Fruit fly (Drosophila melanogaster) whole organism, embryonic: Measurements from ENCODE around the gene CG7974.
A peak's percentile ranks its signal among the peaks of the same experiment; 100 is the strongest.

ENCODE experiments used
- CG10147 ChIP-seq: fragments of 200-800 bp; sonication (Bioruptor generic); optimal IDR thresholded peaks from 2 replicates; lab custom pipeline; 2019; ENCODE audit warnings: missing biosample characterization, mild to moderate bottlenecking, missing genetic modification characterization, moderate library complexity
- CG10267 ChIP-seq: fragments of 200-800 bp; sonication (Bioruptor generic); optimal IDR thresholded peaks from 2 replicates; lab custom pipeline; 2018; ENCODE audit warnings: missing biosample characterization, mild to moderate bottlenecking, missing genetic modification characterization, moderate library complexity
- CG11085 ChIP-seq: fragments of 200-800 bp; sonication (Bioruptor generic); IDR thresholded peaks from 2 replicates; pipeline ENCODE4 v1.3.6; 2022; ENCODE audit warnings: missing biosample characterization, missing genetic modification characterization
- CG12155 ChIP-seq: fragments of 200-800 bp; sonication (Bioruptor generic); optimal IDR thresholded peaks from 3 replicates; lab custom pipeline; 2016; ENCODE audit warnings: missing biosample characterization, missing genetic modification characterization
- CG1233 ChIP-seq: fragments of 200-800 bp; sonication (Bioruptor generic); optimal IDR thresholded peaks from 4 replicates; lab custom pipeline; 2018; ENCODE audit warnings: missing biosample characterization, mild to moderate bottlenecking, missing genetic modification characterization
- CG17359 ChIP-seq: fragments of 200-800 bp; sonication (Bioruptor generic); optimal IDR thresholded peaks from 3 replicates; lab custom pipeline; 2018; ENCODE audit warnings: missing biosample characterization, mild to moderate bottlenecking, missing genetic modification characterization, moderate library complexity
- CG17829 ChIP-seq: fragments of 200-800 bp; optimal IDR thresholded peaks from 2 replicates; lab custom pipeline; 2019; ENCODE audit warnings: missing biosample characterization, mild to moderate bottlenecking, missing genetic modification characterization, moderate library complexity
- CG18262 ChIP-seq: fragments of 200-800 bp; optimal IDR thresholded peaks from 3 replicates; lab custom pipeline; 2019; ENCODE audit warnings: missing biosample characterization, mild to moderate bottlenecking, missing genetic modification characterization, moderate library complexity
- CG18476 ChIP-seq: fragments of 200-800 bp; sonication (Bioruptor generic); optimal IDR thresholded peaks from 2 replicates; lab custom pipeline; 2016; ENCODE audit warnings: missing biosample characterization, mild to moderate bottlenecking, missing genetic modification characterization
- CG18599 ChIP-seq: fragments of 200-800 bp; sonication (Bioruptor generic); optimal IDR thresholded peaks from 3 replicates; lab custom pipeline; 2017; ENCODE audit warnings: missing biosample characterization, missing genetic modification characterization, mild to moderate bottlenecking, moderate library complexity, missing genetic modification reagents
- CG2199 ChIP-seq: fragments of 200-800 bp; sonication (Bioruptor generic); IDR thresholded peaks from 3 replicates; pipeline ENCODE4 v1.3.6; 2022; ENCODE audit warnings: missing biosample characterization, missing genetic modification characterization
- CG30020 ChIP-seq: fragments of 200-800 bp; optimal IDR thresholded peaks from 2 replicates; lab custom pipeline; 2019; ENCODE audit warnings: missing biosample characterization, mild to moderate bottlenecking, missing genetic modification characterization, moderate library complexity
- CG31224 ChIP-seq: fragments of 200-800 bp; sonication (Bioruptor generic); IDR thresholded peaks from 2 replicates; pipeline ENCODE4 v1.3.6; 2022; ENCODE audit warnings: missing biosample characterization, missing genetic modification characterization
- CG33213 ChIP-seq: fragments of 200-800 bp; sonication (Bioruptor generic); optimal IDR thresholded peaks from 3 replicates; lab custom pipeline; 2016; ENCODE audit warnings: missing biosample characterization, missing genetic modification characterization
- CG4424 ChIP-seq: fragments of 200-800 bp; sonication (Bioruptor generic); optimal IDR thresholded peaks from 3 replicates; lab custom pipeline; 2016; ENCODE audit warnings: missing biosample characterization, missing genetic modification characterization
- CG6272 ChIP-seq: fragments of 200-800 bp; sonication (Bioruptor generic); IDR thresholded peaks from 2 replicates; pipeline ENCODE4 v1.3.6; 2022; ENCODE audit warnings: missing biosample characterization, missing genetic modification characterization
- CG7372 ChIP-seq: fragments of 200-800 bp; sonication (Bioruptor generic); IDR thresholded peaks from 2 replicates; pipeline ENCODE4 v1.3.6; 2022; ENCODE audit warnings: missing biosample characterization, missing genetic modification characterization
- CG7745 ChIP-seq: fragments of 200-800 bp; sonication (Bioruptor generic); optimal IDR thresholded peaks from 2 replicates; lab custom pipeline; 2018; ENCODE audit warnings: missing biosample characterization, mild to moderate bottlenecking, missing genetic modification characterization, moderate library complexity
- CG7928 ChIP-seq: fragments of 200-800 bp; sonication (Bioruptor generic); optimal IDR thresholded peaks from 2 replicates; lab custom pipeline; 2017; ENCODE audit warnings: missing biosample characterization, mild to moderate bottlenecking, missing genetic modification characterization
- CG9817 ChIP-seq: fragments of 200-800 bp; sonication (Bioruptor generic); optimal IDR thresholded peaks from 2 replicates; lab custom pipeline; 2018; ENCODE audit warnings: missing biosample characterization, mild to moderate bottlenecking, missing genetic modification characterization, moderate library complexity
- CkIIα-i1 ChIP-seq: fragments of 200-800 bp; sonication (Bioruptor generic); IDR thresholded peaks from 2 replicates; pipeline ENCODE4 v1.3.6; 2022; ENCODE audit warnings: missing biosample characterization, missing genetic modification characterization
- Deaf1 ChIP-seq: fragments of 200-800 bp; optimal IDR thresholded peaks from 3 replicates; lab custom pipeline; 2019; ENCODE audit warnings: missing biosample characterization, mild to moderate bottlenecking, missing genetic modification characterization, moderate library complexity
- Dip2 ChIP-seq: fragments of 200-800 bp; sonication (Bioruptor generic); IDR thresholded peaks from 2 replicates; pipeline ENCODE4 v1.3.6; 2022; ENCODE audit warnings: missing biosample characterization, missing genetic modification characterization
- E2f2 ChIP-seq: fragments of 200-800 bp; sonication (Bioruptor generic); IDR thresholded peaks from 2 replicates; pipeline ENCODE4 v1.3.6; 2022; ENCODE audit warnings: missing biosample characterization, missing genetic modification characterization
- HHEX ChIP-seq: fragments of 200-800 bp; sonication (Bioruptor generic); optimal IDR thresholded peaks from 3 replicates; lab custom pipeline; 2017; ENCODE audit warnings: missing biosample characterization, mild to moderate bottlenecking, missing genetic modification characterization, missing genetic modification reagents
- Hr51 ChIP-seq, 2 experiments: fragments of 200-800 bp; sonication (Bioruptor generic); optimal IDR thresholded peaks; 2 replicates in 1 of 2; 3 replicates in 1 of 2; lab custom pipeline; 2016 to 2018; ENCODE audit warnings: missing biosample characterization in 2 of 2, missing genetic modification characterization in 2 of 2, mild to moderate bottlenecking in 1 of 2, moderate library complexity in 1 of 2
- Myb ChIP-seq: fragments of 200-800 bp; sonication (Bioruptor generic); optimal IDR thresholded peaks from 2 replicates; lab custom pipeline; 2016; ENCODE audit warnings: missing biosample characterization, missing genetic modification characterization
- NK7.1 ChIP-seq: fragments of 200-800 bp; sonication (Bioruptor generic); optimal IDR thresholded peaks from 3 replicates; lab custom pipeline; 2016; ENCODE audit warnings: missing biosample characterization, missing genetic modification characterization
- Six4 ChIP-seq: fragments of 200-800 bp; sonication (Bioruptor generic); optimal IDR thresholded peaks from 2 replicates; lab custom pipeline; 2016; ENCODE audit warnings: missing biosample characterization, missing genetic modification characterization
- Tbp ChIP-seq: fragments of >200 bp; optimal IDR thresholded peaks from 2 replicates; lab custom pipeline; 2018; ENCODE audit warnings: missing biosample characterization, missing genetic modification characterization
- ase ChIP-seq: fragments of 200-800 bp; sonication (Bioruptor generic); IDR thresholded peaks from 3 replicates; pipeline ENCODE4 v1.3.6; 2022; ENCODE audit warnings: missing biosample characterization, missing genetic modification characterization
- ash1 ChIP-seq: fragments of 200-800 bp; sonication (Bioruptor generic); optimal IDR thresholded peaks from 2 replicates; lab custom pipeline; 2018; ENCODE audit warnings: missing biosample characterization, mild to moderate bottlenecking, missing genetic modification characterization
- bowl ChIP-seq: fragments of 200-800 bp; sonication (Bioruptor generic); IDR thresholded peaks from 2 replicates; pipeline ENCODE4 v1.3.6; 2022; ENCODE audit warnings: missing biosample characterization, missing genetic modification characterization
- btn ChIP-seq: fragments of 200-800 bp; sonication (Bioruptor generic); optimal IDR thresholded peaks from 2 replicates; lab custom pipeline; 2016; ENCODE audit warnings: missing biosample characterization, missing genetic modification characterization
- ci ChIP-seq: fragments of 200-800 bp; sonication (Bioruptor generic); IDR thresholded peaks from 3 replicates; pipeline ENCODE4 v1.3.6; 2022; ENCODE audit warnings: missing biosample characterization, missing genetic modification characterization
- dati ChIP-seq: fragments of 200-800 bp; sonication (Bioruptor generic); IDR thresholded peaks from 2 replicates; pipeline ENCODE4 v1.3.6; 2022; ENCODE audit warnings: missing biosample characterization, missing genetic modification characterization
- ems ChIP-seq: fragments of 200-800 bp; sonication (Bioruptor generic); optimal IDR thresholded peaks from 3 replicates; lab custom pipeline; 2016; ENCODE audit warnings: missing biosample characterization, missing genetic modification characterization
- exex ChIP-seq: fragments of 200-800 bp; sonication (Bioruptor generic); optimal IDR thresholded peaks from 4 replicates; lab custom pipeline; 2018; ENCODE audit warnings: missing biosample characterization, mild to moderate bottlenecking, missing genetic modification characterization, moderate library complexity
- eyg ChIP-seq: fragments of 200-800 bp; sonication (Bioruptor generic); optimal IDR thresholded peaks from 3 replicates; lab custom pipeline; 2016; ENCODE audit warnings: missing biosample characterization, missing genetic modification characterization
- fd102C ChIP-seq: fragments of 200-800 bp; sonication (Bioruptor generic); optimal IDR thresholded peaks from 2 replicates; lab custom pipeline; 2018; ENCODE audit warnings: missing biosample characterization, mild to moderate bottlenecking, missing genetic modification characterization, moderate library complexity
- gcm ChIP-seq: fragments of 200-800 bp; sonication (Bioruptor generic); optimal IDR thresholded peaks from 2 replicates; lab custom pipeline; 2019; ENCODE audit warnings: missing biosample characterization, mild to moderate bottlenecking, missing genetic modification characterization, moderate library complexity
- hkb ChIP-seq, 2 experiments: fragments of 200-800 bp in 1 of 2; fragments of >200 bp in 1 of 2; sonication (Bioruptor generic) in 1 of 2; IDR thresholded peaks in 1 of 2; optimal IDR thresholded peaks in 1 of 2; 2 replicates each; pipeline versions ENCODE4 v1.3.6 to Lab custom; 2017 to 2022; ENCODE audit warnings: missing biosample characterization in 1 of 2, missing genetic modification characterization in 1 of 2
- jigr1 ChIP-seq: fragments of 200-800 bp; sonication (Bioruptor generic); IDR thresholded peaks from 3 replicates; pipeline ENCODE4 v1.3.6; 2022; ENCODE audit warnings: missing biosample characterization, missing genetic modification characterization
- lbe ChIP-seq: fragments of 200-800 bp; sonication (Bioruptor generic); optimal IDR thresholded peaks from 2 replicates; lab custom pipeline; 2016; ENCODE audit warnings: missing biosample characterization, mild to moderate bottlenecking, missing genetic modification characterization
- nom ChIP-seq: fragments of 200-800 bp; sonication (Bioruptor generic); optimal IDR thresholded peaks from 2 replicates; lab custom pipeline; 2017; ENCODE audit warnings: missing biosample characterization, missing genetic modification characterization, mild to moderate bottlenecking, moderate library complexity, missing genetic modification reagents
- rib ChIP-seq: fragments of 200-800 bp; sonication (Bioruptor generic); IDR thresholded peaks from 2 replicates; pipeline ENCODE4 v1.3.6; 2022; ENCODE audit warnings: missing biosample characterization, missing genetic modification characterization
- row ChIP-seq: fragments of 200-800 bp; sonication (Bioruptor generic); IDR thresholded peaks from 3 replicates; pipeline ENCODE4 v1.3.6; 2022; ENCODE audit warnings: missing biosample characterization, missing genetic modification characterization
- sens ChIP-seq: fragments of 200-800 bp; sonication (Bioruptor generic); peaks from one replicate; lab custom pipeline; 2016; ENCODE audit warnings: missing biosample characterization, missing genetic modification characterization
- shn ChIP-seq: fragments of 200-800 bp; sonication (Bioruptor generic); optimal IDR thresholded peaks from 3 replicates; lab custom pipeline; 2016; ENCODE audit warnings: missing biosample characterization, missing genetic modification characterization
- tx ChIP-seq: fragments of 200-800 bp; sonication (Bioruptor generic); optimal IDR thresholded peaks from 2 replicates; lab custom pipeline; 2016; ENCODE audit warnings: missing biosample characterization, missing genetic modification characterization
- yki ChIP-seq: fragments of >200 bp; optimal IDR thresholded peaks from 3 replicates; lab custom pipeline; 2018

Gene CG7974

dm6 chr3L:1618116-1618727, 46.7 kb upstream of the CG7974 start, which contains the start of the genes CG13926, ABCB7 and CG33230 (continued):
- TF ChIP-seq CG18262 (tag; lab: Kevin White, UChicago) (no peak), CG6272 (GFP tag; lab: Robert Waterston, UW) (no peak), Dip2 (no peak), dati (GFP tag; lab: Robert Waterston, UW) (no peak), Hr51 (GFP tag; optimal IDR thresholded peaks at IDR 0.05; lab: Kevin White, UChicago) (no peak), yki (lab: Kevin White, UChicago) (no peak), ci (GFP tag; lab: Robert Waterston, UW) (no peak; the same call in 2 of the 3 replicates), CG12155 (GFP tag; lab: Kevin White, UChicago) (peak; percentile 38), exex (tag; lab: Kevin White, UChicago) (peak; percentile 39), CG10267 (tag; lab: Kevin White, UChicago) (peak; percentile 39), rib (GFP tag; lab: Robert Waterston, UW) (no peak), shn (GFP tag; lab: Kevin White, UChicago) (no peak), CG4424 (GFP tag; lab: Kevin White, UChicago) (peak; percentile 44), CG30020 (no peak), fd102C (GFP tag; lab: Kevin White, UChicago) (no peak), Tbp (no peak), CG11085 (GFP tag; lab: Robert Waterston, UW) (no peak), CG17829 (peak; percentile 34), CG17359 (tag; lab: Kevin White, UChicago) (no peak), CG18476 (GFP tag; lab: Kevin White, UChicago) (peak; percentile 20), tx (GFP tag; lab: Kevin White, UChicago) (no peak), CG7928 (no peak), hkb (optimal IDR thresholded peaks at IDR 0.05; lab: Kevin White, UChicago) (peak; percentile 75), hkb (GFP tag; IDR thresholded peaks at IDR 0.05; lab: Robert Waterston, UW) (no peak), CG9817 (tag; lab: Kevin White, UChicago) (peak; percentile 6), lbe (GFP tag; lab: Kevin White, UChicago) (no peak), btn (GFP tag; lab: Kevin White, UChicago) (no peak), gcm (no peak), Deaf1 (tag; lab: Kevin White, UChicago) (no peak), CG1233 (no peak), eyg (GFP tag; lab: Kevin White, UChicago) (no peak), ase (no peak), CG10147 (GFP tag; lab: Kevin White, UChicago) (no peak), CG31224 (GFP tag; lab: Robert Waterston, UW) (no peak), CG7745 (tag; lab: Kevin White, UChicago) (no peak), ems (no peak), sens (GFP tag; lab: Kevin White, UChicago) (peak; percentile 83), Myb (GFP tag; lab: Kevin White, UChicago) (no peak), HHEX (no peak), Six4 (no peak), CkIIα-i1 (GFP tag; lab: Robert Waterston, UW) (no peak), ash1 (GFP tag; lab: Kevin White, UChicago) (no peak), CG18599 (GFP tag; lab: Kevin White, UChicago) (peak; percentile 61), bowl (GFP tag; lab: Robert Waterston, UW) (no peak), jigr1 (no peak), CG33213 (no peak), nom (no peak), E2f2 (no peak), CG7372 (no peak), NK7.1 (GFP tag; lab: Kevin White, UChicago) (no peak), CG2199 (GFP tag; lab: Robert Waterston, UW) (no peak), row (GFP tag; lab: Robert Waterston, UW) (peak; percentile 92)
